Worm (Caenorhabditis elegans): ENCODE measurements around the gene hse-5.

hse-5 gene

ce11 chrIII:4330984-4331383 lies 14.2 kb upstream of the hse-5 start, which contains the start of gene gly-6:
Gene gly-6 (minus strand): TSS chrIII:4331228.
- no peak for TF ChIP-seq hlh-8 (tag; optimal IDR thresholded peaks at IDR 0.05)
- no peak for TF ChIP-seq K09A11.1 (tag; optimal IDR thresholded peaks at IDR 0.05; ENCODE audit: insufficient read depth)
- TF ChIP-seq fkh-10 (GFP tag; optimal IDR thresholded peaks at IDR 0.05), result no peak
- no peak for TF ChIP-seq pros-1 (tag; optimal IDR thresholded peaks at IDR 0.05)
- TF ChIP-seq tbx-2 (tag; optimal IDR thresholded peaks at IDR 0.05), result no peak

ce11 chrIII:4332543-4333042 lies 12.5 kb upstream of the hse-5 start, which contains the start of gene cdk-12:
Gene cdk-12 (plus strand): TSS chrIII:4332992.
- TF ChIP-seq unc-3 (GFP tag; conservative IDR thresholded peaks at IDR 0.05) (no peak), unc-3 (tag; optimal IDR thresholded peaks at IDR 0.05) (no peak), nfya-1 (tag; optimal IDR thresholded peaks at IDR 0.05) (peak; percentile 33), tbx-2 (tag; optimal IDR thresholded peaks at IDR 0.05) (peak; percentile 26)

- no peak for TF ChIP-seq gmeb-2 (tag; optimal IDR thresholded peaks at IDR 0.05)
- peak; percentile 19 for TF ChIP-seq C08G9.2 (tag; optimal IDR thresholded peaks at IDR 0.05)
- no peak for TF ChIP-seq pag-3 (tag; optimal IDR thresholded peaks at IDR 0.05; ENCODE audit: borderline replicate concordance)
- TF ChIP-seq unc-86 (tag; optimal IDR thresholded peaks at IDR 0.05), result no peak
- no peak for TF ChIP-seq hlh-6 (tag; optimal IDR thresholded peaks at IDR 0.05)
- TF ChIP-seq pha-2 (tag; optimal IDR thresholded peaks at IDR 0.05), result no peak
- TF ChIP-seq ttx-3 (tag; optimal IDR thresholded peaks at IDR 0.05), result no peak
- no peak for TF ChIP-seq tbx-7 (tag; optimal IDR thresholded peaks at IDR 0.05)
- no peak for TF ChIP-seq ceh-22 (tag; optimal IDR thresholded peaks at IDR 0.05)
- no peak for TF ChIP-seq nhr-11 (tag; optimal IDR thresholded peaks at IDR 0.05)
- peak; percentile 41 for TF ChIP-seq unc-55 (GFP tag; optimal IDR thresholded peaks at IDR 0.05)
- no peak for TF ChIP-seq syd-9 (tag; optimal IDR thresholded peaks at IDR 0.05)
- TF ChIP-seq ceh-24 (tag; optimal IDR thresholded peaks at IDR 0.05), result no peak
- no peak for TF ChIP-seq hlh-15 (tag; optimal IDR thresholded peaks at IDR 0.05)
- peak; percentile 13 for TF ChIP-seq ceh-14 (tag; optimal IDR thresholded peaks at IDR 0.05)
- TF ChIP-seq ama-1 (optimal IDR thresholded peaks at IDR 0.05), result no peak
- TF ChIP-seq tbx-2 (tag; optimal IDR thresholded peaks at IDR 0.05), result no peak
- TF ChIP-seq hlh-8 (tag; optimal IDR thresholded peaks at IDR 0.05), result no peak
- peak; percentile 51 for TF ChIP-seq ceh-31 (tag; optimal IDR thresholded peaks at IDR 0.05)
- TF ChIP-seq madf-2 (tag; optimal IDR thresholded peaks at IDR 0.05), result no peak
- TF ChIP-seq Y22D7AL.16 (tag; optimal IDR thresholded peaks at IDR 0.05), result no peak
- no peak for TF ChIP-seq lim-6 (tag; optimal IDR thresholded peaks at IDR 0.05)
- TF ChIP-seq ceh-19 (GFP tag; optimal IDR thresholded peaks at IDR 0.05), result no peak
- TF ChIP-seq F13H6.1 (tag; optimal IDR thresholded peaks at IDR 0.05), result peak; percentile 10
- TF ChIP-seq odd-2 (tag; optimal IDR thresholded peaks at IDR 0.05), result no peak
- TF ChIP-seq pax-1 (tag; optimal IDR thresholded peaks at IDR 0.05), result no peak
- no peak for TF ChIP-seq fkh-10 (GFP tag; optimal IDR thresholded peaks at IDR 0.05)
- no peak for TF ChIP-seq ceh-18 (tag; optimal IDR thresholded peaks at IDR 0.05)
- no peak for TF ChIP-seq ceh-6 (GFP tag; optimal IDR thresholded peaks at IDR 0.05)
- no peak for TF ChIP-seq ceh-34 (tag; optimal IDR thresholded peaks at IDR 0.05)
- TF ChIP-seq nfya-1 (tag; optimal IDR thresholded peaks at IDR 0.05), result peak; percentile 26
- peak; percentile 14 for TF ChIP-seq unc-42 (tag; optimal IDR thresholded peaks at IDR 0.05)
- no peak for TF ChIP-seq eyg-1 (tag; optimal IDR thresholded peaks at IDR 0.05)
- TF ChIP-seq lin-11 (tag; optimal IDR thresholded peaks at IDR 0.05), result no peak
Measured at ce11 chrIII:4335614-4336013, 9.5 kb upstream of the hse-5 start.

ce11 chrIII:4343070-4343469 lies 2.1 kb upstream of the hse-5 start, which contains the start of the genes B0285.3 and lcmt-1:
Gene B0285.3 (minus strand): TSS chrIII:4343336.
Gene lcmt-1 (plus strand): TSS chrIII:4343446.
- TF ChIP-seq tbx-7 (tag; optimal IDR thresholded peaks at IDR 0.05), result peak; percentile 73
- peak; percentile 80 for TF ChIP-seq ceh-2 (tag; optimal IDR thresholded peaks at IDR 0.05)
- peak; percentile 19 for TF ChIP-seq hlh-8 (tag; optimal IDR thresholded peaks at IDR 0.05)
- peak; percentile 44 for TF ChIP-seq ets-4 (tag; optimal IDR thresholded peaks at IDR 0.05)
- peak; percentile 20 for TF ChIP-seq unc-42 (tag; optimal IDR thresholded peaks at IDR 0.05)
- TF ChIP-seq ceh-31 (tag; optimal IDR thresholded peaks at IDR 0.05), result peak; percentile 77
- no peak for TF ChIP-seq ama-1 (optimal IDR thresholded peaks at IDR 0.05)
- peak; percentile 35 for TF ChIP-seq ref-2 (tag; optimal IDR thresholded peaks at IDR 0.05)
- peak; percentile 84 for TF ChIP-seq C08G9.2 (tag; optimal IDR thresholded peaks at IDR 0.05)
- peak; percentile 31 for TF ChIP-seq rnt-1 (tag; optimal IDR thresholded peaks at IDR 0.05)
- no peak for TF ChIP-seq hlh-6 (tag; optimal IDR thresholded peaks at IDR 0.05)
- peak; percentile 60 for TF ChIP-seq tbx-2 (tag; optimal IDR thresholded peaks at IDR 0.05)
- no peak for TF ChIP-seq C38D4.7 (GFP tag; optimal IDR thresholded peaks at IDR 0.05)
- peak; percentile 44 for TF ChIP-seq zip-5 (tag; optimal IDR thresholded peaks at IDR 0.05)
- TF ChIP-seq elt-2 (tag; optimal IDR thresholded peaks at IDR 0.05), result peak; percentile 19
- no peak for TF ChIP-seq hlh-15 (tag; optimal IDR thresholded peaks at IDR 0.05)
- no peak for TF ChIP-seq ceh-24 (tag; optimal IDR thresholded peaks at IDR 0.05)
- TF ChIP-seq lim-6 (tag; optimal IDR thresholded peaks at IDR 0.05), result no peak
- no peak for TF ChIP-seq nhr-11 (tag; optimal IDR thresholded peaks at IDR 0.05)

Data from whole organism, late embryonic.